In the genomic region with DNA sequence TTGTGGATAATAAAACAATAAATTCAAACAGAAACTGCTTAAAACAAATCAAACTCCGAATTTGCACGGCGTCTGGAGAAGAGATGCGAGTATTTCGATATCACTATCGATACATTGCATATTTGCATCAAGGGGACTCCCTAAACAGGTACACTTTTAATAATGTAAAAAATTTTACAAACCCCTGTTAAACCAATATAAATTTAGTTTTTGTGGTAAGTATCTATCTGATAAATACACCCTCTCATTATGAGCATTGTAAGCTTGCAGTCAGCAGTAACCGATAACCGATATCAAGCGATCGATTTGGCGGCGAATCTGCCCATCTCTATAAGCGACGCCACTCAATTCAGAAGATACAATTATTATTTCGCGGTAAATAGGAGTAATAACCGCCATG, we compare ENCODE assay signal across 1 fruit fly cellular context.
TF ChIP-seq lines count a peak whose summit lies in the region.

TSS of gene Bub3 (minus strand) at position 89 of the 400 bp plus-strand sequence.
TSS of gene Cap-D2 (plus strand) at position 319 of the 400 bp plus-strand sequence.

TF ChIP-seq in whole organism, embryonic, 481 proteins besides CTCF, POLR2A, EP300 and RAD21 (continued from another document and continues in another):
- TF ChIP-seq CG4404 (GFP tag; IDR thresholded peaks at IDR 0.05; lab: Robert Waterston, UW) (peak; percentile 45), wor (GFP tag; IDR thresholded peaks at IDR 0.05; lab: Robert Waterston, UW) (peak; percentile 64), luna (GFP tag; optimal IDR thresholded peaks at IDR 0.05; lab: Kevin White, UChicago) (peak; percentile 20), vnd (GFP tag; IDR thresholded peaks at IDR 0.05; lab: Robert Waterston, UW; ENCODE audit: partially characterized antibody) (peak; percentile 82), Gsc (GFP tag; IDR thresholded peaks at IDR 0.05; lab: Robert Waterston, UW) (no peak), esg (GFP tag; conservative IDR thresholded peaks at IDR 0.05; lab: Robert Waterston, UW) (peak; percentile 70), sd (tag; optimal IDR thresholded peaks at IDR 0.05; lab: Kevin White, UChicago) (no peak), D19A (tag; optimal IDR thresholded peaks at IDR 0.05; lab: Kevin White, UChicago) (peak; percentile 44), Rx (GFP tag; IDR thresholded peaks at IDR 0.05; lab: Robert Waterston, UW) (peak; percentile 34; the same call in 1 of the 2 replicates), caup (GFP tag; optimal IDR thresholded peaks at IDR 0.05; lab: Kevin White, UChicago; ENCODE audit: severe bottlenecking) (peak; percentile 33), CG30020 (tag; optimal IDR thresholded peaks at IDR 0.05; lab: Kevin White, UChicago) (no peak), CG12236 (GFP tag; optimal IDR thresholded peaks at IDR 0.05; lab: Kevin White, UChicago) (peak; percentile 38), lmd (GFP tag; IDR thresholded peaks at IDR 0.05; lab: Robert Waterston, UW) (no peak), CG9727 (GFP tag; optimal IDR thresholded peaks at IDR 0.05; lab: Kevin White, UChicago) (peak; percentile 69), pita (GFP tag; optimal IDR thresholded peaks at IDR 0.05; lab: Kevin White, UChicago) (no peak), kah (GFP tag; optimal IDR thresholded peaks at IDR 0.05; lab: Kevin White, UChicago) (no peak), CG4282 (GFP tag; optimal IDR thresholded peaks at IDR 0.05; lab: Kevin White, UChicago) (no peak), gem (tag; optimal IDR thresholded peaks at IDR 0.05; lab: Kevin White, UChicago) (no peak), fru (optimal IDR thresholded peaks at IDR 0.05; lab: Kevin White, UChicago) (no peak), CG11560 (tag; IDR thresholded peaks at IDR 0.05; lab: Robert Waterston, UW) (no peak), lola (GFP tag; optimal IDR thresholded peaks at IDR 0.05; lab: Kevin White, UChicago) (peak in 1 of 3 experiments; percentile 68), HLH4C (GFP tag; IDR thresholded peaks at IDR 0.05; lab: Robert Waterston, UW; ENCODE audit: partially characterized antibody) (peak; percentile 86), CG9609 (GFP tag; optimal IDR thresholded peaks at IDR 0.05; lab: Kevin White, UChicago) (peak; percentile 63), toy (GFP tag; IDR thresholded peaks at IDR 0.05; lab: Robert Waterston, UW) (no peak), CG16813 (GFP tag; IDR thresholded peaks at IDR 0.05; lab: Robert Waterston, UW; ENCODE audit: partially characterized antibody) (peak; percentile 84), Scr (GFP tag; IDR thresholded peaks at IDR 0.05; lab: Robert Waterston, UW; ENCODE audit: partially characterized antibody) (peak; percentile 88), CG17829 (tag; optimal IDR thresholded peaks at IDR 0.05; lab: Kevin White, UChicago) (peak; percentile 49), CG17328 (GFP tag; IDR thresholded peaks at IDR 0.05; lab: Robert Waterston, UW) (peak; percentile 70), Taf1 (GFP tag; IDR thresholded peaks at IDR 0.05; lab: Robert Waterston, UW) (peak; percentile 34; the same call in 1 of the 2 replicates), Poxn (GFP tag; IDR thresholded peaks at IDR 0.05; lab: Robert Waterston, UW) (no peak), nerfin-2 (GFP tag; IDR thresholded peaks at IDR 0.05; lab: Robert Waterston, UW; ENCODE audit: partially characterized antibody) (peak; percentile 70), eyg (GFP tag; optimal IDR thresholded peaks at IDR 0.05; lab: Kevin White, UChicago) (peak; percentile 21), Ravus (GFP tag; IDR thresholded peaks at IDR 0.05; lab: Robert Waterston, UW) (no peak), tx (GFP tag; optimal IDR thresholded peaks at IDR 0.05; lab: Kevin White, UChicago) (peak; percentile 64), pros (GFP tag; optimal IDR thresholded peaks at IDR 0.05; lab: Kevin White, UChicago) (no peak), E2f1 (GFP tag; IDR thresholded peaks at IDR 0.05; lab: Robert Waterston, UW) (peak; percentile 44), Atf-2 (GFP tag; optimal IDR thresholded peaks at IDR 0.05; lab: Kevin White, UChicago) (peak; percentile 69), crp (GFP tag; optimal IDR thresholded peaks at IDR 0.05; lab: Kevin White, UChicago) (peak in 1 of 2 experiments; percentile 30), gsb (GFP tag; IDR thresholded peaks at IDR 0.05; lab: Robert Waterston, UW) (no peak), bab2 (GFP tag; optimal IDR thresholded peaks at IDR 0.05; lab: Kevin White, UChicago) (peak; percentile 73), Med (GFP tag; lab: Kevin White, UChicago) (peak; percentile 95), az2 (GFP tag; optimal IDR thresholded peaks at IDR 0.05; lab: Kevin White, UChicago) (peak; percentile 67), sug (tag; optimal IDR thresholded peaks at IDR 0.05; lab: Kevin White, UChicago) (no peak), Dip2 (GFP tag; IDR thresholded peaks at IDR 0.05; lab: Robert Waterston, UW) (no peak), Sry-δ (GFP tag; optimal IDR thresholded peaks at IDR 0.05; lab: Kevin White, UChicago) (peak; percentile 97), chif (GFP tag; optimal IDR thresholded peaks at IDR 0.05; lab: Kevin White, UChicago) (peak; percentile 71 to 79), CG13775 (GFP tag; optimal IDR thresholded peaks at IDR 0.05; lab: Kevin White, UChicago) (peak; percentile 73), MESR4 (GFP tag; optimal IDR thresholded peaks at IDR 0.05; lab: Kevin White, UChicago) (peak; percentile 42), grn (GFP tag; optimal IDR thresholded peaks at IDR 0.05; lab: Kevin White, UChicago) (no peak), gce (GFP tag; IDR thresholded peaks at IDR 0.05; lab: Robert Waterston, UW) (no peak), fd102C (GFP tag; optimal IDR thresholded peaks at IDR 0.05; lab: Kevin White, UChicago) (no peak), schlank (tag; optimal IDR thresholded peaks at IDR 0.05; lab: Kevin White, UChicago) (no peak), dati (GFP tag; IDR thresholded peaks at IDR 0.05; lab: Robert Waterston, UW) (0 out of 2 replicates have a peak, but pooled peaks have one; percentile 20), jumu (GFP tag; optimal IDR thresholded peaks at IDR 0.05; lab: Kevin White, UChicago) (peak; percentile 86), CG9437 (GFP tag; optimal IDR thresholded peaks at IDR 0.05; lab: Kevin White, UChicago) (peak; percentile 31), zf30C (GFP tag; optimal IDR thresholded peaks at IDR 0.05; lab: Kevin White, UChicago) (no peak), CG8359 (GFP tag; optimal IDR thresholded peaks at IDR 0.05; lab: Kevin White, UChicago; ENCODE audit: borderline replicate concordance) (no peak), Sin3A (optimal IDR thresholded peaks at IDR 0.05; lab: Kevin White, UChicago) (peak; percentile 58), Bteb2 (GFP tag; optimal IDR thresholded peaks at IDR 0.05; lab: Kevin White, UChicago) (peak; percentile 62), Mrtf (GFP tag; IDR thresholded peaks at IDR 0.05; lab: Robert Waterston, UW) (no peak), CG6254 (GFP tag; optimal IDR thresholded peaks at IDR 0.05; lab: Kevin White, UChicago) (no peak), CG1529 (GFP tag; optimal IDR thresholded peaks at IDR 0.05; lab: Kevin White, UChicago) (no peak), CG1024 (GFP tag; IDR thresholded peaks at IDR 0.05; lab: Robert Waterston, UW) (peak; percentile 67; the same call in 1 of the 2 replicates), B-H1 (GFP tag; IDR thresholded peaks at IDR 0.05; lab: Robert Waterston, UW) (peak; percentile 47; the same call in 2 of the 3 replicates), CG6689 (GFP tag; IDR thresholded peaks at IDR 0.05; lab: Robert Waterston, UW) (peak; percentile 61), jing (GFP tag; optimal IDR thresholded peaks at IDR 0.05; lab: Kevin White, UChicago) (no peak), Side (GFP tag; optimal IDR thresholded peaks at IDR 0.05; lab: Kevin White, UChicago) (peak; percentile 79), rib (GFP tag; IDR thresholded peaks at IDR 0.05; lab: Robert Waterston, UW) (peak; percentile 56; the same call in 1 of the 2 replicates), Trl (optimal IDR thresholded peaks at IDR 0.05; lab: Kevin White, UChicago) (no peak), Trl (GFP tag; optimal IDR thresholded peaks at IDR 0.05; lab: Kevin White, UChicago) (peak; percentile 81), CG32532 (GFP tag; IDR thresholded peaks at IDR 0.05; lab: Robert Waterston, UW) (peak; percentile 67), Spps (tag; optimal IDR thresholded peaks at IDR 0.05; lab: Kevin White, UChicago) (peak; percentile 59), fd96Cb (tag; optimal IDR thresholded peaks at IDR 0.05; lab: Kevin White, UChicago) (peak; percentile 55), CG33557 (GFP tag; optimal IDR thresholded peaks at IDR 0.05; lab: Kevin White, UChicago) (peak; percentile 46), CG1832 (GFP tag; optimal IDR thresholded peaks at IDR 0.05; lab: Kevin White, UChicago) (no peak), Dek (tag; optimal IDR thresholded peaks at IDR 0.05; lab: Kevin White, UChicago) (peak; percentile 15), onecut (GFP tag; IDR thresholded peaks at IDR 0.05; lab: Robert Waterston, UW) (no peak), CG10147 (GFP tag; optimal IDR thresholded peaks at IDR 0.05; lab: Kevin White, UChicago) (no peak), Fer2 (tag; optimal IDR thresholded peaks at IDR 0.05; lab: Kevin White, UChicago) (peak; percentile 23), NK7.1 (GFP tag; optimal IDR thresholded peaks at IDR 0.05; lab: Kevin White, UChicago) (no peak), CG12155 (GFP tag; optimal IDR thresholded peaks at IDR 0.05; lab: Kevin White, UChicago) (peak; percentile 70), CG10979 (tag; optimal IDR thresholded peaks at IDR 0.05; lab: Kevin White, UChicago) (peak; percentile 67), bsh (GFP tag; optimal IDR thresholded peaks at IDR 0.05; lab: Kevin White, UChicago) (peak in 1 of 2 experiments; percentile 75), ash1 (GFP tag; optimal IDR thresholded peaks at IDR 0.05; lab: Kevin White, UChicago) (no peak), klu (GFP tag; IDR thresholded peaks at IDR 0.05; lab: Robert Waterston, UW) (no peak; the same call in 1 of the 2 replicates), CG9932 (GFP tag; IDR thresholded peaks at IDR 0.05; lab: Robert Waterston, UW) (peak; percentile 81), tll (GFP tag; optimal IDR thresholded peaks at IDR 0.05; lab: Kevin White, UChicago) (no peak), CG11695 (GFP tag; IDR thresholded peaks at IDR 0.05; lab: Robert Waterston, UW) (0 out of 3 replicates have a peak, but pooled peaks have one; percentile 40), NC2β (GFP tag; optimal IDR thresholded peaks at IDR 0.05; lab: Kevin White, UChicago) (peak; percentile 78), oc (tag; optimal IDR thresholded peaks at IDR 0.05; lab: Kevin White, UChicago) (peak; percentile 12), ind (GFP tag; optimal IDR thresholded peaks at IDR 0.05; lab: Kevin White, UChicago) (peak; percentile 78), CHES-1-like (GFP tag; optimal IDR thresholded peaks at IDR 0.05; lab: Kevin White, UChicago) (peak; percentile 89), Fer1 (GFP tag; optimal IDR thresholded peaks at IDR 0.05; lab: Kevin White, UChicago) (no peak), dysf (GFP tag; IDR thresholded peaks at IDR 0.05; lab: Robert Waterston, UW) (no peak), CG15479 (GFP tag; optimal IDR thresholded peaks at IDR 0.05; lab: Kevin White, UChicago) (no peak), CG11093 (GFP tag; IDR thresholded peaks at IDR 0.05; lab: Robert Waterston, UW) (peak; percentile 19; the same call in 1 of the 3 replicates), MTF-1 (GFP tag; optimal IDR thresholded peaks at IDR 0.05; lab: Kevin White, UChicago; ENCODE audit: borderline replicate concordance) (no peak), CG9797 (GFP tag; optimal IDR thresholded peaks at IDR 0.05; lab: Kevin White, UChicago) (peak; percentile 2), Ssrp (tag; optimal IDR thresholded peaks at IDR 0.05; lab: Kevin White, UChicago) (peak; percentile 53), CG34224 (GFP tag; IDR thresholded peaks at IDR 0.05; lab: Robert Waterston, UW; ENCODE audit: partially characterized antibody) (peak; percentile 90), cad (GFP tag; optimal IDR thresholded peaks at IDR 0.05; lab: Kevin White, UChicago) (no peak), scrt (GFP tag; optimal IDR thresholded peaks at IDR 0.05; lab: Kevin White, UChicago) (no peak), tna (GFP tag; IDR thresholded peaks at IDR 0.05; lab: Robert Waterston, UW; ENCODE audit: partially characterized antibody) (peak; percentile 67; the same call in 1 of the 2 replicates), en (GFP tag; optimal IDR thresholded peaks at IDR 0.05; lab: Kevin White, UChicago) (peak; percentile 50), BEAF-32 (GFP tag; optimal IDR thresholded peaks at IDR 0.05; lab: Kevin White, UChicago) (peak; percentile 81), CG6791 (GFP tag; IDR thresholded peaks at IDR 0.05; lab: Robert Waterston, UW; ENCODE audit: partially characterized antibody) (peak; percentile 75), PHDP (tag; optimal IDR thresholded peaks at IDR 0.05; lab: Kevin White, UChicago) (no peak), CG10959 (GFP tag; IDR thresholded peaks at IDR 0.05; lab: Robert Waterston, UW) (peak; percentile 46), CG12391 (tag; optimal IDR thresholded peaks at IDR 0.05; lab: Kevin White, UChicago) (peak; percentile 79), CG17802 (tag; optimal IDR thresholded peaks at IDR 0.05; lab: Kevin White, UChicago) (peak; percentile 37), BtbVII (GFP tag; optimal IDR thresholded peaks at IDR 0.05; lab: Kevin White, UChicago) (no peak), CG2678 (tag; optimal IDR thresholded peaks at IDR 0.05; lab: Kevin White, UChicago) (no peak), E2f2 (GFP tag; IDR thresholded peaks at IDR 0.05; lab: Robert Waterston, UW) (peak; percentile 77), seq (GFP tag; IDR thresholded peaks at IDR 0.05; lab: Robert Waterston, UW) (peak; percentile 58), CG10321 (GFP tag; IDR thresholded peaks at IDR 0.05; lab: Robert Waterston, UW) (no peak), Nf-YB (GFP tag; optimal IDR thresholded peaks at IDR 0.05; lab: Kevin White, UChicago) (peak; percentile 41), ham (GFP tag; IDR thresholded peaks at IDR 0.05; lab: Robert Waterston, UW) (no peak), CG10209 (GFP tag; optimal IDR thresholded peaks at IDR 0.05; lab: Kevin White, UChicago) (peak; percentile 43), Tbp (GFP tag; optimal IDR thresholded peaks at IDR 0.05; lab: Kevin White, UChicago) (no peak), CG13123 (GFP tag; optimal IDR thresholded peaks at IDR 0.05; lab: Kevin White, UChicago) (peak; percentile 47), Sox102F (GFP tag; optimal IDR thresholded peaks at IDR 0.05; lab: Kevin White, UChicago) (peak; percentile 71), CG3847 (GFP tag; IDR thresholded peaks at IDR 0.05; lab: Robert Waterston, UW) (peak; percentile 75), CG7786 (GFP tag; optimal IDR thresholded peaks at IDR 0.05; lab: Kevin White, UChicago) (peak; percentile 58), mld (GFP tag; IDR thresholded peaks at IDR 0.05; lab: Robert Waterston, UW; ENCODE audit: partially characterized antibody) (no peak), slou (GFP tag; optimal IDR thresholded peaks at IDR 0.05; lab: Kevin White, UChicago) (no peak)
